Worm (Caenorhabditis elegans) whole organism, young adult: ENCODE measurements around the gene srx-14.

ENCODE experiments used
- B0261.1 ChIP-seq: sonication (generic microtip); optimal IDR thresholded peaks from 2 replicates; lab custom pipeline; 2016; ENCODE audit warnings: mild to moderate bottlenecking, missing genetic modification characterization, moderate library complexity, missing compliant biosample characterization
- Y53F4B.3 ChIP-seq: fragments of 200-800 bp; sonication (Bioruptor generic); IDR thresholded peaks from 2 replicates; pipeline ENCODE4 v1.3.6; 2022; ENCODE audit warnings: missing genetic modification reagents, missing genetic modification characterization, missing compliant biosample characterization
- Y56A3A.18 ChIP-seq: fragments of 200-800 bp; sonication (Bioruptor generic); IDR thresholded peaks from 2 replicates; pipeline ENCODE4 v1.3.6; 2022; ENCODE audit warnings: missing genetic modification reagents, missing genetic modification characterization, missing compliant biosample characterization
- attf-3 ChIP-seq: fragments of 200-800 bp; sonication (Bioruptor generic); conservative IDR thresholded peaks from 2 replicates; pipeline ENCODE4 v1.3.6; 2022; ENCODE audit warnings: missing genetic modification reagents, missing genetic modification characterization, missing compliant biosample characterization
- bed-1 ChIP-seq: fragments of 200-800 bp; sonication (Bioruptor generic); IDR thresholded peaks from 2 replicates; pipeline ENCODE4 v1.3.6; 2022; ENCODE audit warnings: missing genetic modification reagents, missing genetic modification characterization, missing compliant biosample characterization
- ets-4 ChIP-seq: fragments of 200-800 bp; sonication (Bioruptor generic); optimal IDR thresholded peaks from 2 replicates; lab custom pipeline; 2018; ENCODE audit warnings: mild to moderate bottlenecking, missing genetic modification characterization, missing compliant biosample characterization
- gei-17 ChIP-seq: fragments of 200-800 bp; sonication (Bioruptor generic); optimal IDR thresholded peaks from 2 replicates; lab custom pipeline; 2018; ENCODE audit warnings: mild to moderate bottlenecking, missing genetic modification characterization, missing compliant biosample characterization
- pha-4 ChIP-seq: fragments of 150-350 bp; sonication (generic microtip); optimal IDR thresholded peaks from 2 replicates; lab custom pipeline; 2014; ENCODE audit warnings: missing biosample characterization, missing genetic modification reagents, missing genetic modification characterization
- rcor-1 ChIP-seq: fragments of 200-800 bp; sonication (Bioruptor generic); IDR thresholded peaks from 2 replicates; pipeline ENCODE4 v1.3.6; 2022; ENCODE audit warnings: missing genetic modification reagents, missing genetic modification characterization, missing compliant biosample characterization
- unc-62 ChIP-seq: fragments of 150-350 bp; optimal IDR thresholded peaks from 2 replicates; lab custom pipeline; 2014; ENCODE audit warnings: missing biosample characterization, missing genetic modification reagents, missing genetic modification characterization

DNA sequence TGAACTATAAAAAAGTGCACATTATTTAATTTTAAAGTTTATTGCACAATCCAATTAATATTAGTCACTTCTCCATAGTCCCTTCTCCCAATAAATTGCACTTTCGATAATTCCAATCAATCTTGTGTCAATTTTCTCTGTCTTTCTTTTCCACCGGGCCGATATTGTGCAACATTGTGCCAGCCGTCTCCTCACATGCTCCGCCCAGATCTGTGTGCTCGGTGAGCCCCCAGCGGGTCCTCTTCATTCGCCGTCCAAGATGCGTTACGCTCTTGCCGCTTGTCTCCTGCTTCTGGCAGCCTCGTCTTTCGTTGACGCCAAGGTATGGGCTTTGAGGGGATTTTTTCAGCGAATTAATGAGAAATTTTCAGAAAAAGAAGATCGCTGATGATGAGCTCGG is 6.3 kb downstream of the srx-14 start, which contains the start of gene ost-1:
- TF ChIP-seq unc-62 (no peak), Y56A3A.18 (no peak), gei-17 (GFP tag; lab: Kevin White, UChicago) (no peak), attf-3 (GFP tag; lab: Robert Waterston, UW) (no peak), rcor-1 (GFP tag; lab: Robert Waterston, UW) (no peak), bed-1 (GFP tag; lab: Robert Waterston, UW) (no peak), Y53F4B.3 (GFP tag; lab: Robert Waterston, UW) (no peak), ets-4 (no peak), pha-4 (tag; lab: Kevin White, UChicago) (no peak), B0261.1 (tag; lab: Kevin White, UChicago) (no peak)
